Worm (Caenorhabditis elegans): Measurements from ENCODE around the gene C09B9.85.
"Not testable (repeated sequence)": the region's sequence is repeated elsewhere in the genome, so short reads cannot be mapped to it uniquely, and the experiment has no call there.

C09B9.85 gene

DNA sequence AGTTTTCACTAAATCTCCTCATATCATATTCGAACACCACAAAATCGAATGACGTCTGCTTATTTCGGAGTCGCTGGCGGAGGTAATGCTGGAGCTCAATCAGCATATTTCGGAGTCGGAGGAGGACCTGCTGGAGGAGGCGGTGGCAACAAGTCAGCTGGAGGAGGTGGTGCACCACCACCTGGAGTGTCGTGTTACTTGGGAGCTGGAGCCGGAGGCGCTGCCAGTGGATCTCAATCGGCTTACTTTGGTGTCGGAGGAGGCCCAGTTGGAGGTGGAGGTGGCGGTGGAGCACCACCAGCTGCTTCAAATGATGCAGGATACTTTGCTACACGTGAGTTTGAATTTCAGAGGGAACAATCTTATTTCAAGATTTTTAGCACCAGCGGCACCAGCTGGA is 9.1 kb downstream of the C09B9.85 start, which contains the start of gene ssq-4:
Gene ssq-4 (plus strand): TSS at position 19 of the 400 bp plus-strand sequence.
- TF ChIP-seq Y116A8C.19 (tag; optimal IDR thresholded peaks at IDR 0.05; ENCODE audit: borderline replicate concordance); C04F5.9 (tag; optimal IDR thresholded peaks at IDR 0.05); zag-1 (tag; optimal IDR thresholded peaks at IDR 0.05): not testable (repeated sequence)

DNA sequence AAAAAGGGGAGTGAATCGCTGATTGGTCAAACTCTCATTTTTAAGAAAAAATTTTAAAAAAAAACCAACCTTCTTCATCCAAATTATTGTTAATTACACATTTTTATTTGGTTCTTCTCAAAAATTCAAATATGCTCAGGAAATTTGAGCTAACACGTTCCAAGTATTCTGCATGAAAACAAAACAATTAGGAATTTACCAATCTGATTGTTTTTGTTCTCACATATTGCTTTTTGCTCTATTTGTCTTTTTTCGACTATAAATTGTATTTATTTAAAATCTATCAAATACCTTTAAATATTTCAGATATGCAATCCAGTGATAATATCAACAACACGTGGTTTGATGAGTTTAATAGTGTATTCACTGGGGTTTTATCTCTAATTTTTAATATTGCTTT is 13.3 kb downstream of the C09B9.85 start, which contains the start of gene srm-1:
Gene srm-1 (plus strand): TSS at position 301 of the 400 bp plus-strand sequence.
- no peak for TF ChIP-seq mdl-1 (tag; optimal IDR thresholded peaks at IDR 0.05)
- TF ChIP-seq swsn-7 (tag; optimal IDR thresholded peaks at IDR 0.05): no peak
- TF ChIP-seq lir-3 (tag; optimal IDR thresholded peaks at IDR 0.05; ENCODE audit: poor library complexity): no peak
- TF ChIP-seq jun-1 (tag; optimal IDR thresholded peaks at IDR 0.05): no peak
- TF ChIP-seq ces-1 (GFP tag; optimal IDR thresholded peaks at IDR 0.05): no peak
- TF ChIP-seq nhr-11 (tag; optimal IDR thresholded peaks at IDR 0.05): no peak
- TF ChIP-seq zip-4 (GFP tag; optimal IDR thresholded peaks at IDR 0.05): no peak
- no peak for TF ChIP-seq C04F5.9 (tag; optimal IDR thresholded peaks at IDR 0.05)
- TF ChIP-seq ztf-4 (tag; optimal IDR thresholded peaks at IDR 0.05): no peak
- TF ChIP-seq efl-1 (optimal IDR thresholded peaks at IDR 0.05): no peak
- no peak for TF ChIP-seq efl-1 (GFP tag; optimal IDR thresholded peaks at IDR 0.05 in 1 of 2)
- TF ChIP-seq Y116A8C.19 (tag; optimal IDR thresholded peaks at IDR 0.05; ENCODE audit: borderline replicate concordance): no peak
- no peak for TF ChIP-seq dpl-1 (GFP tag; optimal IDR thresholded peaks at IDR 0.05)
- TF ChIP-seq ceh-88 (GFP tag; IDR thresholded peaks at IDR 0.05): no peak
- TF ChIP-seq C16A3.4 (tag; optimal IDR thresholded peaks at IDR 0.05): no peak
- TF ChIP-seq unc-30 (tag; optimal IDR thresholded peaks at IDR 0.05): no peak
- no peak for TF ChIP-seq F16B12.6 (tag; optimal IDR thresholded peaks at IDR 0.05)
- no peak for TF ChIP-seq hpl-2 (GFP tag; optimal IDR thresholded peaks at IDR 0.05)

ce11 chrIV:5008378-5008777 is 17.2 kb downstream of the C09B9.85 start, which contains the start of gene srm-2:
Gene srm-2, plus strand, starts transcription at chrIV:5008678.
- TF ChIP-seq ceh-8 (GFP tag; optimal IDR thresholded peaks at IDR 0.05): no peak
- no peak for TF ChIP-seq egl-13 (tag; optimal IDR thresholded peaks at IDR 0.05)

ce11 chrIV:5005154-5005553 is 20.4 kb downstream of the C09B9.85 start:
- TF ChIP-seq mab-9 (GFP tag; IDR thresholded peaks at IDR 0.05): no peak
- no peak for TF ChIP-seq efl-3 (GFP tag; optimal IDR thresholded peaks at IDR 0.05)

ce11 chrIV:5002448-5002847 is 23.1 kb downstream of the C09B9.85 start, which contains the start of gene pes-1:
Gene pes-1, plus strand, starts transcription at chrIV:5002748.
- TF ChIP-seq lir-3 (tag; optimal IDR thresholded peaks at IDR 0.05; ENCODE audit: poor library complexity) (no peak), zag-1 (tag; optimal IDR thresholded peaks at IDR 0.05) (no peak), dsc-1 (tag; optimal IDR thresholded peaks at IDR 0.05) (no peak), zip-4 (GFP tag; optimal IDR thresholded peaks at IDR 0.05) (no peak), nhr-76 (tag; optimal IDR thresholded peaks at IDR 0.05) (no peak), C34B4.2 (tag; optimal IDR thresholded peaks at IDR 0.05) (no peak), mep-1 (tag; optimal IDR thresholded peaks at IDR 0.05) (no peak), irx-1 (tag; optimal IDR thresholded peaks at IDR 0.05) (no peak), ets-5 (GFP tag; IDR thresholded peaks at IDR 0.05) (no peak), fos-1 (tag; optimal IDR thresholded peaks at IDR 0.05) (no peak), lin-39 (tag; optimal IDR thresholded peaks at IDR 0.05) (no peak), ceh-90 (tag; optimal IDR thresholded peaks at IDR 0.05) (no peak), pqm-1 (tag; optimal IDR thresholded peaks at IDR 0.05) (no peak), dpl-1 (GFP tag; optimal IDR thresholded peaks at IDR 0.05) (no peak), elt-3 (tag; optimal IDR thresholded peaks at IDR 0.05) (no peak)

DNA sequence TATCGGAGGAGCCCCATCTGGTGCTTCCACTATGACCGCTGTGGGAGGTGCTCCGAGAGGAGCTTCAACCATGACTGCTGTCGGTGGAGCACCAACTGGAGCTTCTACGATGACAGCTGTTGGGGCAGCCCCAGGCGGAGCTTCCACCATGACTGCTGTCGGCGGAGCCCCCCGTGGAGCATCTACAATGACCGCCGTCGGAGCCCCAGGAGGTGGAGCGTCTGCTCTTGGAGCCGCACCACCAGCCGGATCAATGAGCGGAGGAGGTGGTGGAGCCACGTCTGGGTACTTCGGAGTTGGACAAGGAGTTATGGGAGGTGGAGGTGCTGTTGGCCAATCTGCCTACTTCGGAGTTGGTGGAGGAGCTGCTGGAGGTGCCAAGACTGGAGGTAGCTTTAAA is 28.6 kb downstream of the C09B9.85 start:
- TF ChIP-seq nhr-84 (tag; optimal IDR thresholded peaks at IDR 0.05) (no peak), grh-1 (GFP tag; IDR thresholded peaks at IDR 0.05) (no peak), hlh-17 (GFP tag; optimal IDR thresholded peaks at IDR 0.05; ENCODE audit: borderline replicate concordance) (no peak), pax-3 (tag; optimal IDR thresholded peaks at IDR 0.05) (no peak), fkh-8 (tag; optimal IDR thresholded peaks at IDR 0.05) (no peak), lsy-2 (tag; optimal IDR thresholded peaks at IDR 0.05) (no peak), mep-1 (tag; optimal IDR thresholded peaks at IDR 0.05) (no peak)
